Fruit fly (Drosophila melanogaster) whole organism, embryonic: ENCODE measurements around the gene CG11828.

Source experiments
- Abd-B ChIP-seq: fragments of 200-800 bp; sonication (Bioruptor generic); optimal IDR thresholded peaks from 2 replicates; lab custom pipeline; 2018; ENCODE audit warnings: missing biosample characterization, mild to moderate bottlenecking, missing genetic modification characterization, moderate library complexity
- Adf1 ChIP-seq: fragments of 200-800 bp; sonication (Bioruptor generic); IDR thresholded peaks from 2 replicates; pipeline ENCODE4 v1.3.6; 2022; ENCODE audit warnings: missing biosample characterization, missing genetic modification characterization
- Aef1 ChIP-seq: fragments of 200-800 bp; sonication (Bioruptor generic); IDR thresholded peaks from 3 replicates; pipeline ENCODE4 v1.3.6; 2022; ENCODE audit warnings: missing biosample characterization, missing genetic modification characterization
- BEAF-32 ChIP-seq: fragments of 200-800 bp; sonication (Bioruptor generic); optimal IDR thresholded peaks from 3 replicates; lab custom pipeline; 2017; ENCODE audit warnings: missing biosample characterization, missing genetic modification characterization, mild to moderate bottlenecking, moderate library complexity, missing genetic modification reagents
- Bteb2 ChIP-seq: fragments of 200-800 bp; sonication (Bioruptor generic); optimal IDR thresholded peaks from 2 replicates; lab custom pipeline; 2016; ENCODE audit warnings: missing biosample characterization, missing genetic modification characterization
- CG12071 ChIP-seq: fragments of 200-800 bp; sonication (Bioruptor generic); optimal IDR thresholded peaks from 3 replicates; lab custom pipeline; 2018; ENCODE audit warnings: missing biosample characterization, mild to moderate bottlenecking, missing genetic modification characterization
- CG12744 ChIP-seq: fragments of 200-800 bp; sonication (Bioruptor generic); optimal IDR thresholded peaks from 2 replicates; lab custom pipeline; 2016; ENCODE audit warnings: missing biosample characterization, missing genetic modification characterization
- CG12942 ChIP-seq: fragments of 200-800 bp; sonication (Bioruptor generic); optimal IDR thresholded peaks from 3 replicates; lab custom pipeline; 2016; ENCODE audit warnings: missing biosample characterization, missing genetic modification characterization
- CG14667 ChIP-seq: fragments of 200-800 bp; sonication (Bioruptor generic); IDR thresholded peaks from 2 replicates; pipeline ENCODE4 v1.3.6; 2022; ENCODE audit warnings: missing biosample characterization, missing genetic modification characterization
- CG14965 ChIP-seq: fragments of 200-800 bp; sonication (Bioruptor generic); optimal IDR thresholded peaks from 2 replicates; lab custom pipeline; 2016; ENCODE audit warnings: missing biosample characterization, missing genetic modification characterization, borderline replicate concordance
- CG1529 ChIP-seq: fragments of 200-800 bp; sonication (Bioruptor generic); optimal IDR thresholded peaks from 3 replicates; lab custom pipeline; 2018; ENCODE audit warnings: missing biosample characterization, missing genetic modification characterization
- CG15696 ChIP-seq: fragments of 200-800 bp; sonication (Bioruptor generic); optimal IDR thresholded peaks from 2 replicates; lab custom pipeline; 2019; ENCODE audit warnings: missing biosample characterization, mild to moderate bottlenecking, missing genetic modification characterization, moderate library complexity
- CG17829 ChIP-seq: fragments of 200-800 bp; optimal IDR thresholded peaks from 2 replicates; lab custom pipeline; 2019; ENCODE audit warnings: missing biosample characterization, mild to moderate bottlenecking, missing genetic modification characterization, moderate library complexity
- CG1792 ChIP-seq: fragments of 200-800 bp; sonication (Bioruptor generic); optimal IDR thresholded peaks from 2 replicates; lab custom pipeline; 2016; ENCODE audit warnings: missing biosample characterization, missing genetic modification characterization
- CG18262 ChIP-seq: fragments of 200-800 bp; optimal IDR thresholded peaks from 3 replicates; lab custom pipeline; 2019; ENCODE audit warnings: missing biosample characterization, mild to moderate bottlenecking, missing genetic modification characterization, moderate library complexity
- CG2889 ChIP-seq: fragments of 200-800 bp; sonication (Bioruptor generic); IDR thresholded peaks from 3 replicates; pipeline ENCODE4 v1.3.6; 2022; ENCODE audit warnings: missing biosample characterization, missing genetic modification characterization
- CG30020 ChIP-seq: fragments of 200-800 bp; optimal IDR thresholded peaks from 2 replicates; lab custom pipeline; 2019; ENCODE audit warnings: missing biosample characterization, mild to moderate bottlenecking, missing genetic modification characterization, moderate library complexity
- CG3407 ChIP-seq: fragments of 200-800 bp; sonication (Bioruptor generic); optimal IDR thresholded peaks from 2 replicates; lab custom pipeline; 2018; ENCODE audit warnings: missing biosample characterization, mild to moderate bottlenecking, missing genetic modification characterization
- CG4360 ChIP-seq: fragments of 200-800 bp; sonication (Bioruptor generic); IDR thresholded peaks from 2 replicates; pipeline ENCODE4 v1.3.6; 2022; ENCODE audit warnings: missing biosample characterization, missing genetic modification characterization
- CG6689 ChIP-seq: fragments of 200-800 bp; sonication (Bioruptor generic); IDR thresholded peaks from 2 replicates; pipeline ENCODE4 v1.3.6; 2022; ENCODE audit warnings: missing biosample characterization, missing genetic modification characterization
- CG7556 ChIP-seq: fragments of 200-800 bp; sonication (Bioruptor generic); optimal IDR thresholded peaks from 2 replicates; lab custom pipeline; 2017; ENCODE audit warnings: missing biosample characterization, mild to moderate bottlenecking, missing genetic modification characterization
- CG7745 ChIP-seq: fragments of 200-800 bp; sonication (Bioruptor generic); optimal IDR thresholded peaks from 2 replicates; lab custom pipeline; 2018; ENCODE audit warnings: missing biosample characterization, mild to moderate bottlenecking, missing genetic modification characterization, moderate library complexity
- CG7786 ChIP-seq: fragments of 200-800 bp; sonication (Bioruptor generic); optimal IDR thresholded peaks from 2 replicates; lab custom pipeline; 2016; ENCODE audit warnings: missing biosample characterization, missing genetic modification characterization
- CG7963 ChIP-seq: fragments of 200-800 bp; sonication (Bioruptor generic); IDR thresholded peaks from 3 replicates; pipeline ENCODE4 v1.3.6; 2022; ENCODE audit warnings: missing biosample characterization, missing genetic modification characterization; ENCODE audit not compliant: partially characterized antibody
- CkIIα-i1 ChIP-seq: fragments of 200-800 bp; sonication (Bioruptor generic); IDR thresholded peaks from 2 replicates; pipeline ENCODE4 v1.3.6; 2022; ENCODE audit warnings: missing biosample characterization, missing genetic modification characterization
- Dip2 ChIP-seq: fragments of 200-800 bp; sonication (Bioruptor generic); IDR thresholded peaks from 2 replicates; pipeline ENCODE4 v1.3.6; 2022; ENCODE audit warnings: missing biosample characterization, missing genetic modification characterization
- Dp ChIP-seq: fragments of 200-800 bp; sonication (Bioruptor generic); optimal IDR thresholded peaks from 2 replicates; lab custom pipeline; 2018; ENCODE audit warnings: missing biosample characterization, mild to moderate bottlenecking, missing genetic modification characterization, moderate library complexity
- Dref ChIP-seq: fragments of 200-800 bp; sonication (Bioruptor generic); IDR thresholded peaks from 2 replicates; pipeline ENCODE4 v1.3.6; 2022; ENCODE audit warnings: missing biosample characterization, missing genetic modification characterization
- Fer1 ChIP-seq: fragments of 200-800 bp; sonication (Bioruptor generic); optimal IDR thresholded peaks from 2 replicates; lab custom pipeline; 2017; ENCODE audit warnings: missing biosample characterization, mild to moderate bottlenecking, missing genetic modification characterization
- HLH4C ChIP-seq: fragments of 200-800 bp; sonication (Bioruptor generic); IDR thresholded peaks from 3 replicates; pipeline ENCODE4 v1.3.6; 2022; ENCODE audit warnings: missing biosample characterization, missing genetic modification characterization; ENCODE audit not compliant: partially characterized antibody
- Hmr ChIP-seq: fragments of 200-800 bp; sonication (Bioruptor generic); optimal IDR thresholded peaks from 3 replicates; lab custom pipeline; 2017; ENCODE audit warnings: mild to moderate bottlenecking, missing biosample characterization, missing genetic modification reagents, missing genetic modification characterization
- Mad ChIP-seq: fragments of 200-800 bp; sonication (Bioruptor generic); optimal IDR thresholded peaks from 2 replicates; lab custom pipeline; 2016; ENCODE audit warnings: missing biosample characterization, missing genetic modification characterization
- NC2α ChIP-seq: fragments of 200-800 bp; sonication (Bioruptor generic); optimal IDR thresholded peaks from 2 replicates; lab custom pipeline; 2016; ENCODE audit warnings: missing biosample characterization, missing genetic modification characterization
- NC2β ChIP-seq: fragments of 200-800 bp; sonication (Bioruptor generic); optimal IDR thresholded peaks from 2 replicates; lab custom pipeline; 2016; ENCODE audit warnings: missing biosample characterization, missing genetic modification characterization
- Oaz ChIP-seq: fragments of 200-800 bp; sonication (Bioruptor generic); IDR thresholded peaks from 2 replicates; pipeline ENCODE4 v1.3.6; 2022; ENCODE audit warnings: missing biosample characterization, missing genetic modification characterization
- Ptx1 ChIP-seq: fragments of 200-800 bp; sonication (Bioruptor generic); IDR thresholded peaks from 2 replicates; pipeline ENCODE4 v1.3.6; 2022; ENCODE audit warnings: missing biosample characterization, missing genetic modification characterization
- Rx ChIP-seq: fragments of 200-800 bp; sonication (Bioruptor generic); IDR thresholded peaks from 2 replicates; pipeline ENCODE4 v1.3.6; 2022; ENCODE audit warnings: missing biosample characterization, missing genetic modification characterization
- Xrp1 ChIP-seq: fragments of 200-800 bp; sonication (Bioruptor generic); IDR thresholded peaks from 2 replicates; pipeline ENCODE4 v1.3.6; 2022; ENCODE audit warnings: missing biosample characterization, missing genetic modification characterization
- cato ChIP-seq: fragments of 200-800 bp; sonication (Bioruptor generic); optimal IDR thresholded peaks from 2 replicates; lab custom pipeline; 2016; ENCODE audit warnings: missing biosample characterization, missing genetic modification characterization, borderline replicate concordance
- crc ChIP-seq: fragments of 200-800 bp; sonication (Bioruptor generic); optimal IDR thresholded peaks from 2 replicates; lab custom pipeline; 2016; ENCODE audit warnings: missing biosample characterization, missing genetic modification characterization
- crp ChIP-seq, 2 experiments: fragments of 200-800 bp; sonication (Bioruptor generic); optimal IDR thresholded peaks; 2 replicates in 1 of 2; 3 replicates in 1 of 2; lab custom pipeline; 2017; ENCODE audit warnings: missing biosample characterization in 2 of 2, missing genetic modification characterization in 2 of 2, mild to moderate bottlenecking in 1 of 2, moderate library complexity in 1 of 2
- emc ChIP-seq: fragments of 200-800 bp; sonication (Bioruptor generic); optimal IDR thresholded peaks from 2 replicates; lab custom pipeline; 2016; ENCODE audit warnings: missing biosample characterization, missing genetic modification characterization
- eyg ChIP-seq: fragments of 200-800 bp; sonication (Bioruptor generic); optimal IDR thresholded peaks from 3 replicates; lab custom pipeline; 2016; ENCODE audit warnings: missing biosample characterization, missing genetic modification characterization
- jing ChIP-seq: fragments of 200-800 bp; sonication (Bioruptor generic); optimal IDR thresholded peaks from 2 replicates; lab custom pipeline; 2018; ENCODE audit warnings: missing biosample characterization, mild to moderate bottlenecking, missing genetic modification characterization
- ken ChIP-seq: fragments of 200-800 bp; sonication (Bioruptor generic); IDR thresholded peaks from 3 replicates; pipeline ENCODE4 v1.3.6; 2022; ENCODE audit warnings: missing biosample characterization, missing genetic modification characterization
- pita ChIP-seq: fragments of 200-800 bp; sonication (Bioruptor generic); optimal IDR thresholded peaks from 2 replicates; lab custom pipeline; 2017; ENCODE audit warnings: missing biosample characterization, mild to moderate bottlenecking, missing genetic modification characterization
- ranshi ChIP-seq: fragments of 200-800 bp; sonication (Bioruptor generic); IDR thresholded peaks from 2 replicates; pipeline ENCODE4 v1.3.6; 2022; ENCODE audit warnings: missing biosample characterization, missing genetic modification characterization
- slbo ChIP-seq: fragments of 200-800 bp; sonication (Bioruptor generic); IDR thresholded peaks from 2 replicates; pipeline ENCODE4 v1.3.6; 2022; ENCODE audit warnings: missing biosample characterization, missing genetic modification characterization
- slp2 ChIP-seq: fragments of 200-800 bp; sonication (Bioruptor generic); optimal IDR thresholded peaks from 2 replicates; lab custom pipeline; 2016; ENCODE audit warnings: missing biosample characterization, missing genetic modification characterization
- wek ChIP-seq: fragments of 200-800 bp; sonication (Bioruptor generic); optimal IDR thresholded peaks from 3 replicates; lab custom pipeline; 2018; ENCODE audit warnings: missing biosample characterization, mild to moderate bottlenecking, missing genetic modification characterization, moderate library complexity
- zfh1 ChIP-seq: fragments of 200-800 bp; sonication (Bioruptor generic); IDR thresholded peaks from 3 replicates; pipeline ENCODE4 v1.3.6; 2022; ENCODE audit warnings: missing biosample characterization, missing genetic modification characterization

The CG11828 gene

DNA sequence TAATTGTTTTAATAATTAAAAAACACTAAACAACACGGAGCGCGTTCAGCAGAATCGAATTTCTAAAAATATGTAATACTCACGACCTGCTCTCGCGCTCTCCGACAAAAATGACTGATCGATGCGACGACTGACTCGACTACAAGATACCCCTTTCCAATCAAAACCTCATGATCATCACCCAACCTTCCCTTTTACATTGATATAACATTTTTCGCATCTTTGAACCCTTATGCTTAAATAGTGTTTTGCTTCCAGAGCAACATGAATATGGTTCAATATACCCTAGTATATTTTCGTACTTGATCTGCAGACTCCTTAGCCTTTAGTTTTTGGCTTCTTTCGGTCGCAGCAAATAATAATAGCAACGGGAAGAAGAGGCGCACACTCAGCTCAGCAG is 11.1 kb upstream of the CG11828 start (continued):
- peak; percentile 43 for TF ChIP-seq CG7556 (GFP tag; lab: Kevin White, UChicago)
- peak; percentile 67 for TF ChIP-seq CG12942 (GFP tag; lab: Kevin White, UChicago)
- peak; percentile 18 for TF ChIP-seq wek (GFP tag; lab: Kevin White, UChicago)
- TF ChIP-seq CG4360 (GFP tag; lab: Robert Waterston, UW) = peak; percentile 24; the same call in 1 of the 2 replicates
- TF ChIP-seq CG14965 = no peak
- TF ChIP-seq NC2α (GFP tag; lab: Kevin White, UChicago) = peak; percentile 48
- no peak for TF ChIP-seq BEAF-32
- 0 out of 2 replicates have a peak, but pooled peaks have one; percentile 13 for TF ChIP-seq Adf1
- no peak for TF ChIP-seq Fer1 (GFP tag; lab: Kevin White, UChicago)
- peak; percentile 78; the same call in 1 of the 2 replicates for TF ChIP-seq ranshi
- peak; percentile 62 for TF ChIP-seq Rx (GFP tag; lab: Robert Waterston, UW)
- peak; percentile 66 for TF ChIP-seq CG12071 (GFP tag; lab: Kevin White, UChicago)
- peak; percentile 20; the same call in 1 of the 2 replicates for TF ChIP-seq Oaz
- peak; percentile 89 for TF ChIP-seq zfh1 (GFP tag; lab: Robert Waterston, UW)
- TF ChIP-seq CkIIα-i1 (GFP tag; lab: Robert Waterston, UW) = no peak
- no peak for TF ChIP-seq Dp (GFP tag; lab: Kevin White, UChicago)
- peak; percentile 22 for TF ChIP-seq CG12744
- peak; percentile 48 for TF ChIP-seq Mad (GFP tag; lab: Kevin White, UChicago)
- TF ChIP-seq CG15696 (tag; lab: Kevin White, UChicago) = no peak
- TF ChIP-seq CG7745 = no peak
- peak; percentile 62 for TF ChIP-seq Bteb2 (GFP tag; lab: Kevin White, UChicago)
- TF ChIP-seq CG7963 (GFP tag; lab: Robert Waterston, UW) = 0 out of 3 replicates have a peak, but pooled peaks have one; percentile 26
- peak; percentile 74; the same call in 2 of the 3 replicates for TF ChIP-seq ken
- TF ChIP-seq Ptx1 (GFP tag; lab: Robert Waterston, UW) = peak; percentile 86
- TF ChIP-seq NC2β (GFP tag; lab: Kevin White, UChicago) = peak; percentile 63
- peak; percentile 40 for TF ChIP-seq slp2 (GFP tag; lab: Kevin White, UChicago)
- TF ChIP-seq CG30020 (tag; lab: Kevin White, UChicago) = no peak
- TF ChIP-seq CG3407 (GFP tag; lab: Kevin White, UChicago) = peak; percentile 48
- peak; percentile 70 for TF ChIP-seq jing
- TF ChIP-seq CG6689 (GFP tag; lab: Robert Waterston, UW) = peak; percentile 77
- no peak for TF ChIP-seq Dip2 (GFP tag; lab: Robert Waterston, UW)
- TF ChIP-seq CG2889 (GFP tag; lab: Robert Waterston, UW) = 0 out of 3 replicates have a peak, but pooled peaks have one; percentile 57
- peak; percentile 45 for TF ChIP-seq CG1529 (GFP tag; lab: Kevin White, UChicago)
- TF ChIP-seq cato (GFP tag; lab: Kevin White, UChicago) = peak; percentile 41
- no peak for TF ChIP-seq Dref (GFP tag; lab: Robert Waterston, UW)
- TF ChIP-seq Xrp1 (GFP tag; lab: Robert Waterston, UW) = peak; percentile 83
- TF ChIP-seq CG1792 (GFP tag; lab: Kevin White, UChicago) = peak; percentile 29
- peak in 1 of 2 experiments; percentile 30 for TF ChIP-seq crp (GFP tag; optimal IDR thresholded peaks at IDR 0.05; lab: Kevin White, UChicago)
- TF ChIP-seq CG17829 (tag; lab: Kevin White, UChicago) = peak; percentile 64
- peak; percentile 71 for TF ChIP-seq CG14667 (GFP tag; lab: Robert Waterston, UW)
- peak; percentile 45 for TF ChIP-seq emc (GFP tag; lab: Kevin White, UChicago)
- no peak for TF ChIP-seq pita
- peak; percentile 37 for TF ChIP-seq crc (GFP tag; lab: Kevin White, UChicago)
- TF ChIP-seq slbo (GFP tag; lab: Robert Waterston, UW) = peak; percentile 82
- TF ChIP-seq HLH4C (GFP tag; lab: Robert Waterston, UW) = peak; percentile 51; the same call in 1 of the 3 replicates
- peak; percentile 51 for TF ChIP-seq Hmr (GFP tag; lab: Kevin White, UChicago)
- TF ChIP-seq Aef1 (GFP tag; lab: Robert Waterston, UW) = peak; percentile 83
- TF ChIP-seq eyg (GFP tag; lab: Kevin White, UChicago) = peak; percentile 78
- TF ChIP-seq CG7786 (GFP tag; lab: Kevin White, UChicago) = peak; percentile 76
- peak; percentile 39 for TF ChIP-seq Abd-B (GFP tag; lab: Kevin White, UChicago)
- peak; percentile 79 for TF ChIP-seq CG18262 (tag; lab: Kevin White, UChicago)
